Fruit fly (Drosophila melanogaster): ENCODE data around the gene Ravus.

The Ravus gene

dm6 chr3R:13264061-13264661, at the start of gene Ravus:
Gene Ravus, minus strand, starts transcription at chr3R:13264061.
- TF ChIP-seq EcR (GFP tag; optimal IDR thresholded peaks at IDR 0.05): no peak
- TF ChIP-seq usp (GFP tag; optimal IDR thresholded peaks at IDR 0.05): no peak
- no peak for TF ChIP-seq CG8478 (optimal IDR thresholded peaks at IDR 0.05)
- TF ChIP-seq pan (optimal IDR thresholded peaks at IDR 0.05): no peak
- no peak for TF ChIP-seq psq (optimal IDR thresholded peaks at IDR 0.05)
- no peak for TF ChIP-seq Dll (optimal IDR thresholded peaks at IDR 0.05)

dm6 chr3R:13313088-13313487, 49.2 kb upstream of the Ravus start, which contains the start of gene CG44142:
Gene CG44142, minus strand, starts transcription at chr3R:13313188.
- TF ChIP-seq usp (GFP tag; optimal IDR thresholded peaks at IDR 0.05): no peak
- TF ChIP-seq psq (optimal IDR thresholded peaks at IDR 0.05): no peak
- TF ChIP-seq CG8478 (optimal IDR thresholded peaks at IDR 0.05): no peak
- no peak for TF ChIP-seq pan (optimal IDR thresholded peaks at IDR 0.05)
- TF ChIP-seq EcR (GFP tag; optimal IDR thresholded peaks at IDR 0.05): no peak
- no peak for TF ChIP-seq Dll (optimal IDR thresholded peaks at IDR 0.05)

dm6 chr3R:13309133-13309711, 45.4 kb upstream of the Ravus start:
- TF ChIP-seq psq (optimal IDR thresholded peaks at IDR 0.05) (no peak), CG8478 (optimal IDR thresholded peaks at IDR 0.05) (no peak), pan (optimal IDR thresholded peaks at IDR 0.05) (no peak)

- no peak for TF ChIP-seq CG8478 (optimal IDR thresholded peaks at IDR 0.05)
- TF ChIP-seq psq (optimal IDR thresholded peaks at IDR 0.05): no peak
- no peak for TF ChIP-seq usp (GFP tag; optimal IDR thresholded peaks at IDR 0.05)
- TF ChIP-seq EcR (GFP tag; optimal IDR thresholded peaks at IDR 0.05): no peak
- TF ChIP-seq Dll (optimal IDR thresholded peaks at IDR 0.05): no peak
Observed at dm6 chr3R:13306595-13306994, 42.7 kb upstream of the Ravus start.

- no peak for TF ChIP-seq psq (optimal IDR thresholded peaks at IDR 0.05)
- no peak for TF ChIP-seq usp (GFP tag; optimal IDR thresholded peaks at IDR 0.05)
- no peak for TF ChIP-seq EcR (GFP tag; optimal IDR thresholded peaks at IDR 0.05)
- TF ChIP-seq Dll (optimal IDR thresholded peaks at IDR 0.05): no peak
- TF ChIP-seq CG8478 (optimal IDR thresholded peaks at IDR 0.05): no peak
- TF ChIP-seq pan (optimal IDR thresholded peaks at IDR 0.05): no peak
Observed at dm6 chr3R:13305318-13305899, 41.5 kb upstream of the Ravus start.

- TF ChIP-seq Dll (optimal IDR thresholded peaks at IDR 0.05) (no peak), pan (optimal IDR thresholded peaks at IDR 0.05) (no peak), CG8478 (optimal IDR thresholded peaks at IDR 0.05) (no peak)
Observed at dm6 chr3R:13304512-13305069, 40.7 kb upstream of the Ravus start.

- TF ChIP-seq pan (optimal IDR thresholded peaks at IDR 0.05): no peak
- no peak for TF ChIP-seq usp (GFP tag; optimal IDR thresholded peaks at IDR 0.05)
- no peak for TF ChIP-seq psq (optimal IDR thresholded peaks at IDR 0.05)
- no peak for TF ChIP-seq EcR (GFP tag; optimal IDR thresholded peaks at IDR 0.05)
- TF ChIP-seq Dll (optimal IDR thresholded peaks at IDR 0.05): no peak
- TF ChIP-seq CG8478 (optimal IDR thresholded peaks at IDR 0.05): no peak
Observed at dm6 chr3R:13303126-13303525, 39.3 kb upstream of the Ravus start, which contains the start of gene CG43208. Gene CG43208, plus strand, starts transcription at chr3R:13303426.

- no peak for TF ChIP-seq CG8478 (optimal IDR thresholded peaks at IDR 0.05)
- no peak for TF ChIP-seq usp (GFP tag; optimal IDR thresholded peaks at IDR 0.05)
- TF ChIP-seq pan (optimal IDR thresholded peaks at IDR 0.05): no peak
Observed at dm6 chr3R:13302348-13302747, 38.5 kb upstream of the Ravus start, which contains the start of gene CG32473. Gene CG32473, plus strand, starts transcription at chr3R:13302648.

- TF ChIP-seq Dll (optimal IDR thresholded peaks at IDR 0.05) (no peak), psq (optimal IDR thresholded peaks at IDR 0.05) (no peak), CG8478 (optimal IDR thresholded peaks at IDR 0.05) (no peak), usp (GFP tag; optimal IDR thresholded peaks at IDR 0.05) (no peak), pan (optimal IDR thresholded peaks at IDR 0.05) (no peak)
Observed at dm6 chr3R:13298114-13298818, 34.4 kb upstream of the Ravus start, which contains the start of gene CG8774. Gene CG8774, plus strand, starts transcription at chr3R:13298768.

dm6 chr3R:13294461-13294860, 30.6 kb upstream of the Ravus start, which contains the start of gene CG8773:
Gene CG8773, plus strand, starts transcription at chr3R:13294748.
- TF ChIP-seq pan (optimal IDR thresholded peaks at IDR 0.05): no peak
- no peak for TF ChIP-seq Dll (optimal IDR thresholded peaks at IDR 0.05)
- TF ChIP-seq usp (GFP tag; optimal IDR thresholded peaks at IDR 0.05): no peak
- TF ChIP-seq CG8478 (optimal IDR thresholded peaks at IDR 0.05): no peak
- TF ChIP-seq EcR (GFP tag; optimal IDR thresholded peaks at IDR 0.05): no peak
- TF ChIP-seq psq (optimal IDR thresholded peaks at IDR 0.05): no peak

- TF ChIP-seq usp (GFP tag; optimal IDR thresholded peaks at IDR 0.05) (no peak), CG8478 (optimal IDR thresholded peaks at IDR 0.05) (no peak), EcR (GFP tag; optimal IDR thresholded peaks at IDR 0.05) (no peak), pan (optimal IDR thresholded peaks at IDR 0.05) (no peak), Dll (optimal IDR thresholded peaks at IDR 0.05) (no peak)
Observed at dm6 chr3R:13293148-13293756, 29.4 kb upstream of the Ravus start, which contains the start of gene wntD. Gene wntD, minus strand, starts transcription at chr3R:13293198.

Data from whole organism.